Fruit fly (Drosophila melanogaster) whole organism, adult: Measurements from ENCODE around the gene CG7565.

Source experiments
- CG11617 ChIP-seq: fragments of 200-800 bp; sonication (Bioruptor generic); optimal IDR thresholded peaks from 2 replicates; lab custom pipeline; 2017; ENCODE audit warnings: mild to moderate bottlenecking, missing biosample characterization, missing genetic modification reagents, missing genetic modification characterization
- CG12768 ChIP-seq: fragments of 200-800 bp; sonication (Bioruptor generic); optimal IDR thresholded peaks from 2 replicates; lab custom pipeline; 2017; ENCODE audit warnings: missing biosample characterization, missing genetic modification characterization, mild to moderate bottlenecking, moderate library complexity, missing genetic modification reagents
- CG14711 ChIP-seq: fragments of 200-800 bp; sonication (Bioruptor generic); optimal IDR thresholded peaks from 2 replicates; lab custom pipeline; 2018; ENCODE audit warnings: missing biosample characterization, mild to moderate bottlenecking, missing genetic modification characterization, moderate library complexity
- CG1620 ChIP-seq: fragments of 200-800 bp; sonication (Bioruptor generic); optimal IDR thresholded peaks from 2 replicates; lab custom pipeline; 2016; ENCODE audit warnings: missing biosample characterization, missing genetic modification characterization
- CG33017 ChIP-seq: fragments of 200-800 bp; sonication (Bioruptor generic); optimal IDR thresholded peaks from 2 replicates; lab custom pipeline; 2018; ENCODE audit warnings: missing biosample characterization, mild to moderate bottlenecking, missing genetic modification characterization, moderate library complexity
- CG5204 ChIP-seq: fragments of 200-800 bp; sonication (Bioruptor generic); optimal IDR thresholded peaks from 2 replicates; lab custom pipeline; 2016; ENCODE audit warnings: missing biosample characterization, missing genetic modification characterization
- CG7045 ChIP-seq: fragments of 200-800 bp; sonication (Bioruptor generic); optimal IDR thresholded peaks from 2 replicates; lab custom pipeline; 2017; ENCODE audit warnings: missing biosample characterization, mild to moderate bottlenecking, missing genetic modification characterization
- CG7101 ChIP-seq: fragments of 200-800 bp; sonication (Bioruptor generic); optimal IDR thresholded peaks from 2 replicates; lab custom pipeline; 2018; ENCODE audit warnings: missing biosample characterization, mild to moderate bottlenecking, missing genetic modification characterization, moderate library complexity
- Clk ChIP-seq: fragments of 200-800 bp; sonication (Bioruptor generic); optimal IDR thresholded peaks from 2 replicates; lab custom pipeline; 2017; ENCODE audit warnings: missing biosample characterization, missing genetic modification characterization
- Crg-1 ChIP-seq: fragments of 200-800 bp; sonication (Bioruptor generic); optimal IDR thresholded peaks from 2 replicates; lab custom pipeline; 2016; ENCODE audit warnings: missing biosample characterization, missing genetic modification characterization
- Hr96 ChIP-seq: fragments of 200-800 bp; sonication (Bioruptor generic); optimal IDR thresholded peaks from 2 replicates; lab custom pipeline; 2016; ENCODE audit warnings: missing biosample characterization, missing genetic modification characterization
- Mnt ChIP-seq: fragments of 200-800 bp; sonication (Bioruptor generic); optimal IDR thresholded peaks from 2 replicates; lab custom pipeline; 2016; ENCODE audit warnings: missing biosample characterization, mild to moderate bottlenecking, missing genetic modification characterization
- bab1 ChIP-seq: fragments of 200-800 bp; sonication (Bioruptor generic); optimal IDR thresholded peaks from 3 replicates; lab custom pipeline; 2019; ENCODE audit warnings: missing biosample characterization, mild to moderate bottlenecking, missing genetic modification characterization, moderate library complexity
- cic ChIP-seq: fragments of 200-800 bp; sonication (Bioruptor generic); optimal IDR thresholded peaks from 2 replicates; lab custom pipeline; 2017; ENCODE audit warnings: missing biosample characterization, mild to moderate bottlenecking, missing genetic modification characterization, moderate library complexity
- cnc ChIP-seq, 2 experiments: fragments of >200 bp; optimal IDR thresholded peaks; 2 replicates each; lab custom pipeline; 2017
- kay ChIP-seq: fragments of 200-800 bp; sonication (Bioruptor generic); peaks from one replicate; lab custom pipeline; 2016; ENCODE audit warnings: missing biosample characterization, missing genetic modification characterization, borderline replicate concordance
- ovo ChIP-seq: fragments of 200-800 bp; sonication (Bioruptor generic); optimal IDR thresholded peaks from 2 replicates; lab custom pipeline; 2016; ENCODE audit warnings: missing biosample characterization, missing genetic modification characterization
- pad ChIP-seq: fragments of 200-800 bp; sonication (Bioruptor generic); optimal IDR thresholded peaks from 3 replicates; lab custom pipeline; 2017; ENCODE audit warnings: missing biosample characterization, missing genetic modification characterization, mild to moderate bottlenecking, moderate library complexity, missing genetic modification reagents
- tj ChIP-seq: fragments of 200-800 bp; sonication (Bioruptor generic); optimal IDR thresholded peaks from 3 replicates; lab custom pipeline; 2017; ENCODE audit warnings: missing biosample characterization, mild to moderate bottlenecking, missing genetic modification characterization, moderate library complexity
- toe ChIP-seq: fragments of 200-800 bp; sonication (Bioruptor generic); optimal IDR thresholded peaks from 2 replicates; lab custom pipeline; 2016; ENCODE audit warnings: missing biosample characterization, missing genetic modification characterization

CG7565 gene

DNA sequence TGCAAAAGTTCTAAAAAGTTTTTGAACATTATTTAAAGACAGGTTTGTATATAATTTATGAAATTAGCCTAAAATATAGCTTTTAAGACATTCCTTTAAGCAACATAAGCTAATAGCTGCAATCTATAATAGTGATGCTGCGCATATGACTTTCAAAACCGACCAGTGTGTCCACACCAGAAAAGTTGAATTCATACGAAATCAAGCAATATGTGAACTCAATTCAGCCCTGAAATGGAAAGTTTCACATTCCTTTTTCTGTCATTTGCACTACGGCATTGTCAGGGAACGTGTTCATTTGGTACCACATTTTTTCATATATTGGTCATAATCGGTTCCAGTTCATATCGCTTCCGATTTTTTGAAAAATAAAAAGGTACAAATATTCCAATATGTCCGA is 17.3 kb upstream of the CG7565 start, which contains the start of gene fan:
fan (plus strand) TSS at position 247 of the 400 bp plus-strand sequence.
- TF ChIP-seq CG11617 (GFP tag; lab: Kevin White, UChicago), result no peak
- no peak for TF ChIP-seq Mnt (GFP tag; lab: Kevin White, UChicago)
- TF ChIP-seq CG1620 (GFP tag; lab: Kevin White, UChicago), result no peak
- TF ChIP-seq CG33017 (tag; lab: Kevin White, UChicago), result no peak
- no peak for TF ChIP-seq Crg-1 (GFP tag; lab: Kevin White, UChicago)
- TF ChIP-seq CG5204 (GFP tag; lab: Kevin White, UChicago), result no peak
- TF ChIP-seq cnc (optimal IDR thresholded peaks at IDR 0.05; lab: Kevin White, UChicago), result no peak
- no peak for TF ChIP-seq CG14711
- TF ChIP-seq ovo, result no peak
- TF ChIP-seq pad (GFP tag; lab: Kevin White, UChicago), result no peak
- TF ChIP-seq CG7045 (GFP tag; lab: Kevin White, UChicago), result no peak
- TF ChIP-seq cic (GFP tag; lab: Kevin White, UChicago), result no peak
- TF ChIP-seq Hr96 (GFP tag; lab: Kevin White, UChicago), result no peak
- TF ChIP-seq CG12768 (GFP tag; lab: Kevin White, UChicago), result no peak
- TF ChIP-seq tj, result no peak
- TF ChIP-seq toe (GFP tag; lab: Kevin White, UChicago), result no peak
- TF ChIP-seq Clk (GFP tag; lab: Kevin White, UChicago), result no peak
- no peak for TF ChIP-seq kay (GFP tag; lab: Kevin White, UChicago)
- no peak for TF ChIP-seq CG7101 (tag; lab: Kevin White, UChicago)
- TF ChIP-seq bab1 (GFP tag; lab: Kevin White, UChicago), result no peak

DNA sequence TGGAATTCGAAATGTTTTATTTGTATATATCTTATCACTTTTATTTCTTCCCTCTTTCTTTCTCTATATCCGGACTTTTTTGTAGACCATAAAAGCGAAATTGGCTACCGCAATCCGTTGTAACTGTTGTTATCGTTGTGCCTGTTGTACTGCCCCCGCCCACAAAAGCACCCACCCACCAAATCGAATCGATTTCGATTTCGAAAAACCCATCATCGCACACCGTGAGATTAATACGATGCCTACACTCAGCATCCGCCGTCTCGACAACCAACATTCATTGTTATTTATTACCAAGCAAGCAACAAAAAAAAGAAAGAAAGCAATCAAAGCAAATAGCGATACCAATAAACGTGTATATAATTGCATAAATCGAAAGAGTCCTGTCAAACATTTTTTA is 16.6 kb upstream of the CG7565 start:
- TF ChIP-seq tj, result no peak
- no peak for TF ChIP-seq Crg-1 (GFP tag; lab: Kevin White, UChicago)
- no peak for TF ChIP-seq Clk (GFP tag; lab: Kevin White, UChicago)
- TF ChIP-seq Hr96 (GFP tag; lab: Kevin White, UChicago), result no peak
- TF ChIP-seq Mnt (GFP tag; lab: Kevin White, UChicago), result no peak
- no peak for TF ChIP-seq CG33017 (tag; lab: Kevin White, UChicago)
- no peak for TF ChIP-seq kay (GFP tag; lab: Kevin White, UChicago)
- no peak for TF ChIP-seq CG7101 (tag; lab: Kevin White, UChicago)
- TF ChIP-seq ovo, result no peak
- no peak for TF ChIP-seq toe (GFP tag; lab: Kevin White, UChicago)
- TF ChIP-seq CG12768 (GFP tag; lab: Kevin White, UChicago), result no peak
- no peak for TF ChIP-seq CG11617 (GFP tag; lab: Kevin White, UChicago)
- TF ChIP-seq CG5204 (GFP tag; lab: Kevin White, UChicago), result no peak
- no peak for TF ChIP-seq CG14711
- no peak for TF ChIP-seq CG1620 (GFP tag; lab: Kevin White, UChicago)
- TF ChIP-seq pad (GFP tag; lab: Kevin White, UChicago), result no peak
- no peak for TF ChIP-seq cic (GFP tag; lab: Kevin White, UChicago)
- TF ChIP-seq bab1 (GFP tag; lab: Kevin White, UChicago), result no peak
- TF ChIP-seq CG7045 (GFP tag; lab: Kevin White, UChicago), result no peak

DNA sequence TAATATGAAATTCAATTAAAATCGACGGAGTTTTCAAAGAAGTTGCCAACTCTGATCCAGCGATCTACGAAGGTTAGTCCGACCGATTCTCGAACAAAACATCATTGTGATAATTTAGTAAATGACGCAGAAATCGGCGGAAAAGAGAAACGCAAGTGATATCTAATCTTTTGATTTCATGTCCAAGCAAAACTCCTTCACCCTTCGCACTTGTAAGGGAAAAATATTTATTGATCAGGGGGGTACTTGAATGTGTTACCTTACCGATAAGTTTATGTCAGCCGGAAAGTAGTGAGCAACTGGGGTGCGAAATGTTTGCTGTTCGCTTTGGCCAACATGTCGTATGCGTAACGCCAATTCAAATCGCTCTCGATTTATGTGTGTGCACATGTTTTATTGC is 5.5 kb upstream of the CG7565 start:
- TF ChIP-seq CG11617 (GFP tag; lab: Kevin White, UChicago), result no peak
- no peak for TF ChIP-seq bab1 (GFP tag; lab: Kevin White, UChicago)
- TF ChIP-seq tj, result no peak
- no peak for TF ChIP-seq Clk (GFP tag; lab: Kevin White, UChicago)
- no peak for TF ChIP-seq Hr96 (GFP tag; lab: Kevin White, UChicago)
- TF ChIP-seq toe (GFP tag; lab: Kevin White, UChicago), result no peak
- no peak for TF ChIP-seq CG1620 (GFP tag; lab: Kevin White, UChicago)
- no peak for TF ChIP-seq pad (GFP tag; lab: Kevin White, UChicago)
- no peak for TF ChIP-seq kay (GFP tag; lab: Kevin White, UChicago)
- TF ChIP-seq CG12768 (GFP tag; lab: Kevin White, UChicago), result no peak
- no peak for TF ChIP-seq cnc (optimal IDR thresholded peaks at IDR 0.05; lab: Kevin White, UChicago)
- TF ChIP-seq ovo, result no peak
- TF ChIP-seq CG33017 (tag; lab: Kevin White, UChicago), result no peak
- no peak for TF ChIP-seq CG5204 (GFP tag; lab: Kevin White, UChicago)
- TF ChIP-seq CG7101 (tag; lab: Kevin White, UChicago), result no peak
- TF ChIP-seq cic (GFP tag; lab: Kevin White, UChicago), result no peak
- TF ChIP-seq CG14711, result no peak

DNA sequence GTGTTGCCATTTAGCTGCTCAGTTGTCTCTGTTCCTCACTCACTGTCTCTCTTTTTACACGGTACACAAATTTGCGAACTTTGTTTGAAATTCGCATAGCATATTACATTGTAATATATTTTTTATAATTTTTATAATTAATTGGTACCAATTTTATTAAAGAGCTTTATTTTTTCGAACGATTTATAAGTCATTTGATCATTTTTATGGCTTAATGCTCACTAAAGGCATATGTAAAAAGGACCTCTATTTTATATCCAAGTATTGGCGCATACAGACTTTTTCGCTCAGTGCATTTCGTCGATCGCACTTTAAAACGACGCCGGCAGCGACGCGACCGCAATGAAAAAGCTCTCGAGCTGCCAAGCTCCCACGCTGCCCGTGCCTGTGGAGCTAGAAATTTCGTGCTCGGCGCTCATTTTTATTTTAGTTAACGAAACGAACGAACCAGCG is 4.5 kb upstream of the CG7565 start:
- TF ChIP-seq cnc (optimal IDR thresholded peaks at IDR 0.05; lab: Kevin White, UChicago) (no peak), Clk (GFP tag; lab: Kevin White, UChicago) (peak; percentile 96), CG33017 (tag; lab: Kevin White, UChicago) (peak; percentile 98), bab1 (GFP tag; lab: Kevin White, UChicago) (peak; percentile 96), CG7101 (tag; lab: Kevin White, UChicago) (peak; percentile 98), CG12768 (GFP tag; lab: Kevin White, UChicago) (peak; percentile 99), ovo (peak; percentile 96), CG14711 (peak; percentile 94), Crg-1 (GFP tag; lab: Kevin White, UChicago) (peak; percentile 94), Mnt (GFP tag; lab: Kevin White, UChicago) (peak; percentile 93), CG11617 (GFP tag; lab: Kevin White, UChicago) (peak; percentile 99), cic (GFP tag; lab: Kevin White, UChicago) (peak; percentile 85), CG1620 (GFP tag; lab: Kevin White, UChicago) (peak; percentile 87), CG7045 (GFP tag; lab: Kevin White, UChicago) (peak; percentile 99), kay (GFP tag; lab: Kevin White, UChicago) (peak; percentile 98), tj (peak; percentile 92), Hr96 (GFP tag; lab: Kevin White, UChicago) (peak; percentile 89), CG5204 (GFP tag; lab: Kevin White, UChicago) (peak; percentile 95), pad (GFP tag; lab: Kevin White, UChicago) (peak; percentile 90), toe (GFP tag; lab: Kevin White, UChicago) (peak; percentile 96)

DNA sequence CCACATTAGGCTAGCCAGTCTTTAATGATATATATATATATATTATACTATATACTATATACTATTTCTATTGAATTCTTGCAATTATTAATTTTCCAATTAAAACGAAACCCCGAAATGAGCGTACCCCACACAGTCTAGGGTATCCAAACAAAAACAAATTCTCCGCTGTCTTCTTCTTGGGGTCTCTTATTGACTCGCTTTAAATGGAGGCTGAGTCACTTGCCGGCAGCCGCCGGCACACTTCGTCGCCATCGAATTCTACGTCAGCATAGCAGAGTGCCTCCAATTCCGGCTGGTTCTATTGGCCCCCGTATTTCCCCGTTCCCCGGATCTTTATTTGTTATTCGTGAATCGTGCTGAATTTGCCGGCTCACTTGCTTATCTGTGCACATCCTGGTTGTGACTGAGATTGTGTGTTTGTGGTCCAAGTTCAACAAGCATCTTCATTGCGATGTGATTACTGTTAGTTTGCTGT is 3.1 kb upstream of the CG7565 start:
- TF ChIP-seq tj (peak; percentile 66), Crg-1 (GFP tag; lab: Kevin White, UChicago) (no peak), toe (GFP tag; lab: Kevin White, UChicago) (no peak), CG11617 (GFP tag; lab: Kevin White, UChicago) (peak; percentile 29), CG7045 (GFP tag; lab: Kevin White, UChicago) (peak; percentile 22), CG14711 (peak; percentile 35), kay (GFP tag; lab: Kevin White, UChicago) (peak; percentile 49), Clk (GFP tag; lab: Kevin White, UChicago) (no peak), cic (GFP tag; lab: Kevin White, UChicago) (peak; percentile 60), CG1620 (GFP tag; lab: Kevin White, UChicago) (no peak), CG7101 (tag; lab: Kevin White, UChicago) (peak; percentile 46), CG33017 (tag; lab: Kevin White, UChicago) (peak; percentile 59)
